Fruit fly (Drosophila melanogaster) whole organism, embryonic: ENCODE measurements around the gene thoc6.

Source experiments
- Ada2b ChIP-seq: fragments of 200-800 bp; sonication (Bioruptor generic); IDR thresholded peaks from 2 replicates; pipeline ENCODE4 v1.3.6; 2022; ENCODE audit warnings: missing biosample characterization, missing genetic modification characterization
- Antp ChIP-seq: fragments of 200-800 bp; sonication (Bioruptor generic); optimal IDR thresholded peaks from 3 replicates; lab custom pipeline; 2016; ENCODE audit warnings: missing biosample characterization, missing genetic modification characterization
- CG10274 ChIP-seq: fragments of 200-800 bp; sonication (Bioruptor generic); optimal IDR thresholded peaks from 3 replicates; lab custom pipeline; 2017; ENCODE audit warnings: missing biosample characterization, mild to moderate bottlenecking, missing genetic modification characterization
- CG11085 ChIP-seq: fragments of 200-800 bp; sonication (Bioruptor generic); IDR thresholded peaks from 2 replicates; pipeline ENCODE4 v1.3.6; 2022; ENCODE audit warnings: missing biosample characterization, missing genetic modification characterization
- CG11560 ChIP-seq: fragments of 200-800 bp; sonication (Bioruptor generic); IDR thresholded peaks from 3 replicates; pipeline ENCODE4 v1.3.6; 2022; ENCODE audit warnings: missing biosample characterization, missing genetic modification characterization
- CG11723 ChIP-seq: fragments of 200-800 bp; sonication (Bioruptor generic); optimal IDR thresholded peaks from 2 replicates; lab custom pipeline; 2017; ENCODE audit warnings: missing biosample characterization, mild to moderate bottlenecking, missing genetic modification characterization
- CG12219 ChIP-seq: fragments of 200-800 bp; sonication (Bioruptor generic); optimal IDR thresholded peaks from 3 replicates; lab custom pipeline; 2018; ENCODE audit warnings: missing biosample characterization, mild to moderate bottlenecking, missing genetic modification characterization
- CG12744 ChIP-seq: fragments of 200-800 bp; sonication (Bioruptor generic); optimal IDR thresholded peaks from 2 replicates; lab custom pipeline; 2016; ENCODE audit warnings: missing biosample characterization, missing genetic modification characterization
- CG12942 ChIP-seq: fragments of 200-800 bp; sonication (Bioruptor generic); optimal IDR thresholded peaks from 3 replicates; lab custom pipeline; 2016; ENCODE audit warnings: missing biosample characterization, missing genetic modification characterization
- CG14965 ChIP-seq: fragments of 200-800 bp; sonication (Bioruptor generic); optimal IDR thresholded peaks from 2 replicates; lab custom pipeline; 2016; ENCODE audit warnings: missing biosample characterization, missing genetic modification characterization, borderline replicate concordance
- CG15601 ChIP-seq: fragments of 200-800 bp; sonication (Bioruptor generic); optimal IDR thresholded peaks from 3 replicates; lab custom pipeline; 2019; ENCODE audit warnings: missing biosample characterization, mild to moderate bottlenecking, missing genetic modification characterization, moderate library complexity
- CG16779 ChIP-seq: fragments of 200-800 bp; sonication (Bioruptor generic); IDR thresholded peaks from 2 replicates; pipeline ENCODE4 v1.3.6; 2022; ENCODE audit warnings: missing biosample characterization, missing genetic modification characterization
- CG16813 ChIP-seq: fragments of 200-800 bp; sonication (Bioruptor generic); IDR thresholded peaks from 3 replicates; pipeline ENCODE4 v1.3.6; 2022; ENCODE audit warnings: missing biosample characterization, missing genetic modification characterization; ENCODE audit not compliant: partially characterized antibody
- CG17328 ChIP-seq: fragments of 200-800 bp; sonication (Bioruptor generic); IDR thresholded peaks from 2 replicates; pipeline ENCODE4 v1.3.6; 2022; ENCODE audit warnings: missing biosample characterization, missing genetic modification characterization
- CG18011 ChIP-seq: fragments of 200-800 bp; sonication (Bioruptor generic); optimal IDR thresholded peaks from 2 replicates; lab custom pipeline; 2017; ENCODE audit warnings: missing biosample characterization, missing genetic modification characterization, mild to moderate bottlenecking, moderate library complexity, missing genotype
- CG1832 ChIP-seq: fragments of 200-800 bp; sonication (Bioruptor generic); optimal IDR thresholded peaks from 2 replicates; lab custom pipeline; 2017; ENCODE audit warnings: missing biosample characterization, mild to moderate bottlenecking, missing genetic modification characterization, inconsistent platforms
- CG4707 ChIP-seq: fragments of 200-800 bp; sonication (Bioruptor generic); optimal IDR thresholded peaks from 2 replicates; lab custom pipeline; 2018; ENCODE audit warnings: missing biosample characterization, mild to moderate bottlenecking, missing genetic modification characterization, moderate library complexity
- CG6765 ChIP-seq: fragments of 200-800 bp; sonication (Bioruptor generic); optimal IDR thresholded peaks from 3 replicates; lab custom pipeline; 2017; ENCODE audit warnings: missing biosample characterization, mild to moderate bottlenecking, missing genetic modification characterization
- CG7556 ChIP-seq: fragments of 200-800 bp; sonication (Bioruptor generic); optimal IDR thresholded peaks from 2 replicates; lab custom pipeline; 2017; ENCODE audit warnings: missing biosample characterization, mild to moderate bottlenecking, missing genetic modification characterization
- CG8290 ChIP-seq, 3 experiments: fragments of 200-800 bp; sonication (Bioruptor generic); optimal IDR thresholded peaks; 2 replicates each; lab custom pipeline; 2016 to 2019; ENCODE audit warnings: missing biosample characterization in 3 of 3, missing genetic modification characterization in 3 of 3, mild to moderate bottlenecking in 2 of 3, moderate library complexity in 1 of 3
- CG9876 ChIP-seq: fragments of 200-800 bp; sonication (Bioruptor generic); optimal IDR thresholded peaks from 2 replicates; lab custom pipeline; 2016; ENCODE audit warnings: missing biosample characterization, missing genetic modification characterization
- CHES-1-like ChIP-seq: fragments of 200-800 bp; sonication (Bioruptor generic); optimal IDR thresholded peaks from 2 replicates; lab custom pipeline; 2016; ENCODE audit warnings: missing biosample characterization, missing genetic modification characterization
- CkIIα-i1 ChIP-seq: fragments of 200-800 bp; sonication (Bioruptor generic); IDR thresholded peaks from 2 replicates; pipeline ENCODE4 v1.3.6; 2022; ENCODE audit warnings: missing biosample characterization, missing genetic modification characterization
- D19B ChIP-seq: fragments of 200-800 bp; sonication (Bioruptor generic); optimal IDR thresholded peaks from 2 replicates; lab custom pipeline; 2017; ENCODE audit warnings: missing biosample characterization, mild to moderate bottlenecking, missing genetic modification characterization
- Ets65A ChIP-seq: fragments of 200-800 bp; sonication (Bioruptor generic); peaks from one replicate; lab custom pipeline; 2016; ENCODE audit warnings: missing biosample characterization, missing genetic modification characterization
- Ets97D ChIP-seq: fragments of 200-800 bp; sonication (Bioruptor generic); optimal IDR thresholded peaks from 3 replicates; lab custom pipeline; 2016; ENCODE audit warnings: missing biosample characterization, missing genetic modification characterization
- H15 ChIP-seq: fragments of 200-800 bp; sonication (Bioruptor generic); IDR thresholded peaks from 3 replicates; pipeline ENCODE4 v1.3.6; 2022; ENCODE audit warnings: missing biosample characterization, missing genetic modification characterization
- Hr39 ChIP-seq: fragments of >200 bp; optimal IDR thresholded peaks from 2 replicates; lab custom pipeline; 2017
- Lpt ChIP-seq: fragments of >200 bp; optimal IDR thresholded peaks from 2 replicates; lab custom pipeline; 2018; ENCODE audit warnings: missing biosample characterization, missing genetic modification characterization
- Med ChIP-seq: fragments of 200-800 bp; sonication (Bioruptor generic); peaks from one replicate; lab custom pipeline; 2016; ENCODE audit warnings: missing biosample characterization, missing genetic modification characterization, mild to moderate bottlenecking, inconsistent platforms, moderate library complexity
- Rfx ChIP-seq: fragments of 200-800 bp; sonication (Bioruptor generic); IDR thresholded peaks from 2 replicates; pipeline ENCODE4 v1.3.6; 2022; ENCODE audit warnings: missing biosample characterization, missing genetic modification characterization
- Trl ChIP-seq, 3 experiments: fragments of >200 bp in 2 of 3; fragments of 200-800 bp in 1 of 3; sonication (Bioruptor generic) in 1 of 3; optimal IDR thresholded peaks; 2 replicates in 1 of 3; 3 replicates in 2 of 3; lab custom pipeline; 2016 to 2017; ENCODE audit warnings: missing biosample characterization in 1 of 3, missing genetic modification characterization in 1 of 3
- Xrp1 ChIP-seq: fragments of 200-800 bp; sonication (Bioruptor generic); IDR thresholded peaks from 2 replicates; pipeline ENCODE4 v1.3.6; 2022; ENCODE audit warnings: missing biosample characterization, missing genetic modification characterization
- chinmo ChIP-seq: fragments of 200-800 bp; sonication (Bioruptor generic); IDR thresholded peaks from 4 replicates; pipeline ENCODE4 v1.3.6; 2022; ENCODE audit warnings: missing biosample characterization, missing genetic modification characterization; ENCODE audit not compliant: partially characterized antibody
- crol ChIP-seq: fragments of 200-800 bp; sonication (Bioruptor generic); IDR thresholded peaks from 2 replicates; pipeline ENCODE4 v1.3.6; 2022; ENCODE audit warnings: missing biosample characterization, missing genetic modification characterization
- fd64A ChIP-seq: fragments of 200-800 bp; sonication (Bioruptor generic); optimal IDR thresholded peaks from 3 replicates; lab custom pipeline; 2018; ENCODE audit warnings: missing biosample characterization, mild to moderate bottlenecking, missing genetic modification characterization
- gsb ChIP-seq: fragments of 200-800 bp; sonication (Bioruptor generic); IDR thresholded peaks from 2 replicates; pipeline ENCODE4 v1.3.6; 2022; ENCODE audit warnings: missing biosample characterization, missing genetic modification characterization
- kay ChIP-seq: fragments of 200-800 bp; sonication (Bioruptor generic); optimal IDR thresholded peaks from 2 replicates; lab custom pipeline; 2016; ENCODE audit warnings: missing biosample characterization, missing genetic modification characterization
- kni ChIP-seq: fragments of 200-800 bp; sonication (Bioruptor generic); optimal IDR thresholded peaks from 3 replicates; lab custom pipeline; 2017; ENCODE audit warnings: mild to moderate bottlenecking, missing biosample characterization, missing genetic modification reagents, missing genetic modification characterization
- luna ChIP-seq: fragments of 200-800 bp; sonication (Bioruptor generic); optimal IDR thresholded peaks from 2 replicates; lab custom pipeline; 2016; ENCODE audit warnings: missing biosample characterization, missing genetic modification characterization
- prd ChIP-seq, 3 experiments: fragments of >200 bp in 2 of 3; fragments of 200-800 bp in 1 of 3; sonication (Bioruptor generic) in 1 of 3; optimal IDR thresholded peaks in 2 of 3; IDR thresholded peaks in 1 of 3; 2 replicates in 2 of 3; 3 replicates in 1 of 3; pipeline versions ENCODE4 v1.3.6 to Lab custom; 2017 to 2022; ENCODE audit warnings: missing biosample characterization in 1 of 3, missing genetic modification characterization in 1 of 3
- pum ChIP-seq: fragments of 200-800 bp; sonication (Bioruptor generic); optimal IDR thresholded peaks from 2 replicates; lab custom pipeline; 2016; ENCODE audit warnings: missing biosample characterization, missing genetic modification characterization
- sens ChIP-seq: fragments of 200-800 bp; sonication (Bioruptor generic); peaks from one replicate; lab custom pipeline; 2016; ENCODE audit warnings: missing biosample characterization, missing genetic modification characterization
- slbo ChIP-seq: fragments of 200-800 bp; sonication (Bioruptor generic); IDR thresholded peaks from 2 replicates; pipeline ENCODE4 v1.3.6; 2022; ENCODE audit warnings: missing biosample characterization, missing genetic modification characterization
- so ChIP-seq: fragments of 200-800 bp; sonication (Bioruptor generic); IDR thresholded peaks from 3 replicates; pipeline ENCODE4 v1.3.6; 2022; ENCODE audit warnings: missing biosample characterization, missing genetic modification characterization
- ssp ChIP-seq: fragments of 200-800 bp; sonication (Bioruptor generic); IDR thresholded peaks from 2 replicates; pipeline ENCODE4 v1.3.6; 2022; ENCODE audit warnings: missing biosample characterization, missing genetic modification characterization
- tna ChIP-seq: fragments of 200-800 bp; sonication (Bioruptor generic); IDR thresholded peaks from 2 replicates; pipeline ENCODE4 v1.3.6; 2022; ENCODE audit warnings: missing biosample characterization, missing genetic modification characterization; ENCODE audit not compliant: partially characterized antibody

thoc6 gene

dm6 chr3L:12163082-12163481, 30.4 kb downstream of the thoc6 start (continued):
- TF ChIP-seq crol, result no peak
- peak; percentile 68 for TF ChIP-seq sens (GFP tag; lab: Kevin White, UChicago)
- TF ChIP-seq ssp (GFP tag; lab: Robert Waterston, UW), result peak; percentile 38
- TF ChIP-seq CG16813 (GFP tag; lab: Robert Waterston, UW), result no peak
- peak; percentile 49 for TF ChIP-seq Med
- 0 out of 2 replicates have a peak, but pooled peaks have one; percentile 18 for TF ChIP-seq slbo (GFP tag; lab: Robert Waterston, UW)
- TF ChIP-seq prd (optimal IDR thresholded peaks at IDR 0.05; lab: Kevin White, UChicago), result no peak
- TF ChIP-seq prd (GFP tag; IDR thresholded peaks at IDR 0.05; lab: Robert Waterston, UW), result 0 out of 3 replicates have a peak, but pooled peaks have one; percentile 22
- TF ChIP-seq CG7556 (GFP tag; lab: Kevin White, UChicago), result peak; percentile 31

DNA sequence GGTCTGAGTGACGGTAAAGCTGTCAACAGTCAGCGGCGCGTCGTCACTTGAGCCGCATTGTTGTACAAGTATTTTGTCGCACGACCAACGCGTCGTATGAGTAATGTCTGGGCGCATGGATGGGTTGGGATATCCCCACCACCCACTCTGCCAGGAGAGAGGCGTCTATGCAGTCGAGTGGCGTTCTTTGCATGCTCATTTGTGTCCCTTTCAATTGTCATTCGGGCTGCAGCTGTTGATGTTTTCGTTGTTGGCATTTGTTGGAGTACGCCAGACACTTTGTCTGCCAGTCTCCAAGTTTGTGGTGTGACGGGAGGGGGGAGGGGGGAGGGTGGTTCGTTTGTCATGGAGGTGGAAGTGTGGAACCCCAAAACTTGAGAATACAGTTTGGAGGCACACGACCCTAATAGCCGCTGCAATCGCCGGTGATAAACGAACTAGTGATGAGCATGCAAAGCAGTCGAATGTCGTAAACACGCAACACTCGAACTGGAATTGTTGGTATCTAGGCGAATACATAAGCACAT, 31.3 kb downstream of the thoc6 start:
- TF ChIP-seq Trl (optimal IDR thresholded peaks at IDR 0.05; lab: Kevin White, UChicago) (no peak), Trl (GFP tag; optimal IDR thresholded peaks at IDR 0.05; lab: Kevin White, UChicago) (no peak), chinmo (0 out of 4 replicates have a peak, but pooled peaks have one; percentile 70), CG11085 (GFP tag; lab: Robert Waterston, UW) (no peak), crol (peak; percentile 66), CG10274 (GFP tag; lab: Kevin White, UChicago) (no peak), CG12942 (no peak), kay (GFP tag; lab: Kevin White, UChicago) (no peak), CHES-1-like (GFP tag; lab: Kevin White, UChicago) (no peak), pum (GFP tag; lab: Kevin White, UChicago) (no peak), gsb (GFP tag; lab: Robert Waterston, UW) (no peak), CG18011 (no peak), kni (GFP tag; lab: Kevin White, UChicago) (peak; percentile 16), Ada2b (GFP tag; lab: Robert Waterston, UW) (no peak), CG14965 (no peak), CG12744 (no peak), Rfx (GFP tag; lab: Robert Waterston, UW) (peak; percentile 13; the same call in 1 of the 2 replicates), CG6765 (GFP tag; lab: Kevin White, UChicago) (no peak), CG15601 (tag; lab: Kevin White, UChicago) (peak; percentile 37), CkIIα-i1 (GFP tag; lab: Robert Waterston, UW) (no peak), CG11560 (tag; lab: Robert Waterston, UW) (0 out of 3 replicates have a peak, but pooled peaks have one; percentile 36), Ets97D (GFP tag; lab: Kevin White, UChicago) (no peak), Antp (GFP tag; lab: Kevin White, UChicago) (no peak), CG4707 (GFP tag; lab: Kevin White, UChicago) (no peak), CG16813 (GFP tag; lab: Robert Waterston, UW) (0 out of 3 replicates have a peak, but pooled peaks have one; percentile 13), tna (GFP tag; lab: Robert Waterston, UW) (peak; percentile 28; the same call in 1 of the 2 replicates), Lpt (no peak), Ets65A (GFP tag; lab: Kevin White, UChicago) (peak; percentile 71), Med (peak; percentile 83), CG12219 (GFP tag; lab: Kevin White, UChicago) (no peak), CG16779 (GFP tag; lab: Robert Waterston, UW) (no peak), Xrp1 (GFP tag; lab: Robert Waterston, UW) (no peak), Hr39 (lab: Kevin White, UChicago) (peak; percentile 56), CG8290 (GFP tag; optimal IDR thresholded peaks at IDR 0.05; lab: Kevin White, UChicago) (no peak), CG8290 (tag; optimal IDR thresholded peaks at IDR 0.05; lab: Kevin White, UChicago) (no peak), D19B (GFP tag; lab: Kevin White, UChicago) (no peak), fd64A (GFP tag; lab: Kevin White, UChicago) (no peak), CG17328 (GFP tag; lab: Robert Waterston, UW) (no peak), luna (GFP tag; lab: Kevin White, UChicago) (no peak), CG9876 (GFP tag; lab: Kevin White, UChicago) (no peak), H15 (no peak), CG1832 (GFP tag; lab: Kevin White, UChicago) (no peak), so (GFP tag; lab: Robert Waterston, UW) (0 out of 3 replicates have a peak, but pooled peaks have one; percentile 3), CG11723 (GFP tag; lab: Kevin White, UChicago) (no peak)
